Worm (Caenorhabditis elegans): ENCODE results near the gene mfsd-6.

DNA sequence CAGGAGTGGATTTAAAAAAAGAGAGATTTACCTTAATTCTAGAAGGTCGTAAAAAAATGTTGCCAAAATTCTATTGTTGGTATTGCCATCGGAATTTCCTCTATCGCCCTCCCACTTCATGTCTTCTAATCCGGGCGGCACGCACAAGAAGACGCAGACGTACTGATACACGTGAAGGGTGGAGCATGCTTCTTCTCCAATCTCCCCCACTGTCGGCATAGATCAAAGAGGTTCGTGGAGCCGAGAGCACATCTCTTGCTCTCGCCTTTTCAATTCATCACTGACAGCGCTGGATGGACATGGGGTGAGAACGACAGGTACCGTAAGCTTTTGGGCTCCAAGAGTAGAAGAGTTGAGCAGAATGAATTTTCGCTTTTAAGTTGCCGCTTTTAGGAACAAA lies 42.7 kb downstream of the mfsd-6 start, which contains the start of gene lin-39:
- TF ChIP-seq snu-23 (GFP tag; optimal IDR thresholded peaks at IDR 0.05) (no peak), nhr-28 (tag; optimal IDR thresholded peaks at IDR 0.05) (no peak), fos-1 (tag; optimal IDR thresholded peaks at IDR 0.05) (no peak), nhr-47 (tag; optimal IDR thresholded peaks at IDR 0.05) (no peak), ama-1 (optimal IDR thresholded peaks at IDR 0.05) (no peak), nhr-76 (tag; optimal IDR thresholded peaks at IDR 0.05) (no peak), zag-1 (tag; optimal IDR thresholded peaks at IDR 0.05) (no peak), F16B12.6 (tag; optimal IDR thresholded peaks at IDR 0.05) (no peak), C34B4.2 (tag; optimal IDR thresholded peaks at IDR 0.05) (no peak), ceh-90 (tag; optimal IDR thresholded peaks at IDR 0.05) (no peak)
